Fruit fly (Drosophila melanogaster): ENCODE data around the gene CG14434.
A peak's percentile ranks its signal among the peaks of the same experiment; 100 is the strongest.

Gene CG14434

DNA sequence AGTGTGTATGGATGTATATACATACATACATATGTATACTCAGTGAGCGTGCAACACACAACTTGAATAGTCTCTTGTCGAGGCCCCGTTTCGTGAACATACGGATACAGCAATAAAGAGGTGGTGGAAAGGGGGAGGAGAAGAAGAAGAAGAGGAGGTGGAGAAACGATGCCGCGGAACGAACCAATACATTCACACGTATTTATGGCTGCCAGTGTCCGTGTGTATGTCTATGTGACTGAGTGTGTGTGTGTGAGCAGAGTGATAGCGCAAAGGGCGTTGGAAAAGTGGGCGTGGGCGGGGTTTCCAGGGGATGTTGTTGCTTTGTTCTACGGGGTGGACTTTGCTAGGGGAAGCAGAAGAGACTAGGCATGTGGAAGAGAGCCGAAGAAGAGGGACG is 13.6 kb downstream of the CG14434 start (continued):
- no peak for TF ChIP-seq amos (GFP tag; IDR thresholded peaks at IDR 0.05; ENCODE audit: partially characterized antibody)
- peak; percentile 93 for TF ChIP-seq cg (GFP tag; optimal IDR thresholded peaks at IDR 0.05)
- TF ChIP-seq bowl (GFP tag; IDR thresholded peaks at IDR 0.05) = no peak
- TF ChIP-seq CG10321 (GFP tag; IDR thresholded peaks at IDR 0.05) = no peak
- peak; percentile 90 for TF ChIP-seq kni (GFP tag; optimal IDR thresholded peaks at IDR 0.05)
- no peak for TF ChIP-seq Xbp1 (GFP tag; optimal IDR thresholded peaks at IDR 0.05)
- no peak for TF ChIP-seq CG2116 (GFP tag; optimal IDR thresholded peaks at IDR 0.05)
- TF ChIP-seq Fer2 (tag; optimal IDR thresholded peaks at IDR 0.05) = no peak
- no peak for TF ChIP-seq gcm2 (GFP tag; optimal IDR thresholded peaks at IDR 0.05)
- TF ChIP-seq Opbp (GFP tag; IDR thresholded peaks at IDR 0.05; ENCODE audit: partially characterized antibody) = no peak
- no peak for TF ChIP-seq CG14667 (GFP tag; IDR thresholded peaks at IDR 0.05)
- no peak for TF ChIP-seq D19A (tag; optimal IDR thresholded peaks at IDR 0.05)
- no peak for TF ChIP-seq jigr1 (GFP tag; IDR thresholded peaks at IDR 0.05)
- TF ChIP-seq trem (tag; optimal IDR thresholded peaks at IDR 0.05) = no peak
- TF ChIP-seq CG14441 (GFP tag; IDR thresholded peaks at IDR 0.05) = no peak
- no peak for TF ChIP-seq CG17912 (GFP tag; optimal IDR thresholded peaks at IDR 0.05)
- TF ChIP-seq wor (GFP tag; IDR thresholded peaks at IDR 0.05) = no peak
- TF ChIP-seq cato (GFP tag; optimal IDR thresholded peaks at IDR 0.05; ENCODE audit: borderline replicate concordance) = no peak
- no peak for TF ChIP-seq Ets97D (GFP tag; optimal IDR thresholded peaks at IDR 0.05)
- TF ChIP-seq Gug (GFP tag; IDR thresholded peaks at IDR 0.05) = no peak
- TF ChIP-seq Fer1 (GFP tag; optimal IDR thresholded peaks at IDR 0.05) = peak; percentile 3
- TF ChIP-seq CG6654 (GFP tag; optimal IDR thresholded peaks at IDR 0.05) = no peak
- TF ChIP-seq CG8281 (tag; optimal IDR thresholded peaks at IDR 0.05) = no peak
- no peak for TF ChIP-seq eve (GFP tag; optimal IDR thresholded peaks at IDR 0.05)
- peak; percentile 91 for TF ChIP-seq CG3065 (GFP tag; optimal IDR thresholded peaks at IDR 0.05)
- TF ChIP-seq nerfin-1 (tag; optimal IDR thresholded peaks at IDR 0.05) = peak; percentile 56
- TF ChIP-seq lab (GFP tag; optimal IDR thresholded peaks at IDR 0.05) = peak; percentile 66
- TF ChIP-seq CG1024 (GFP tag; IDR thresholded peaks at IDR 0.05) = no peak
- TF ChIP-seq Dfd (GFP tag; optimal IDR thresholded peaks at IDR 0.05) = no peak
- no peak for TF ChIP-seq prd (optimal IDR thresholded peaks at IDR 0.05)
- no peak for TF ChIP-seq prd (GFP tag; IDR thresholded peaks at IDR 0.05)
- TF ChIP-seq B-H2 (GFP tag; optimal IDR thresholded peaks at IDR 0.05) = peak; percentile 54
- TF ChIP-seq jumu (GFP tag; optimal IDR thresholded peaks at IDR 0.05) = no peak
- TF ChIP-seq CG12744 (GFP tag; optimal IDR thresholded peaks at IDR 0.05) = no peak
- no peak for TF ChIP-seq tin (GFP tag; optimal IDR thresholded peaks at IDR 0.05)
- no peak for TF ChIP-seq CG7556 (GFP tag; optimal IDR thresholded peaks at IDR 0.05)
- TF ChIP-seq tx (GFP tag; optimal IDR thresholded peaks at IDR 0.05) = no peak
- TF ChIP-seq CG34376 (GFP tag; optimal IDR thresholded peaks at IDR 0.05) = peak; percentile 77
- TF ChIP-seq gsb (GFP tag; IDR thresholded peaks at IDR 0.05) = no peak
- TF ChIP-seq Dip3 (GFP tag; optimal IDR thresholded peaks at IDR 0.05) = no peak
- no peak for TF ChIP-seq CG10654 (GFP tag; optimal IDR thresholded peaks at IDR 0.05)
- TF ChIP-seq CG34224 (GFP tag; IDR thresholded peaks at IDR 0.05; ENCODE audit: partially characterized antibody) = no peak
- TF ChIP-seq CG13296 (GFP tag; optimal IDR thresholded peaks at IDR 0.05) = no peak
- no peak for TF ChIP-seq tup (GFP tag; optimal IDR thresholded peaks at IDR 0.05)
- peak; percentile 68 for TF ChIP-seq ttk (GFP tag; IDR thresholded peaks at IDR 0.05)
- no peak for TF ChIP-seq E2f1 (GFP tag; IDR thresholded peaks at IDR 0.05)
- TF ChIP-seq CG17568 (GFP tag; optimal IDR thresholded peaks at IDR 0.05) = no peak
- TF ChIP-seq sob (GFP tag; IDR thresholded peaks at IDR 0.05) = no peak
- no peak for TF ChIP-seq toy (GFP tag; IDR thresholded peaks at IDR 0.05)
- TF ChIP-seq ase (GFP tag; IDR thresholded peaks at IDR 0.05) = no peak
- TF ChIP-seq HHEX (GFP tag; optimal IDR thresholded peaks at IDR 0.05) = no peak
- TF ChIP-seq CG11085 (GFP tag; IDR thresholded peaks at IDR 0.05) = no peak
- no peak for TF ChIP-seq ro (GFP tag; IDR thresholded peaks at IDR 0.05)
